Worm (Caenorhabditis elegans) whole organism, early embryonic: ENCODE data around the gene F47D12.6.
A peak's percentile ranks its signal among the peaks of the same experiment; 100 is the strongest.

Experiments
- F13C5.2 ChIP-seq: sonication (generic microtip); optimal IDR thresholded peaks from 2 replicates; lab custom pipeline; 2017; ENCODE audit warnings: mild to moderate bottlenecking, missing genetic modification characterization, inconsistent platforms, missing compliant biosample characterization
- ama-1 ChIP-seq: fragments of 150-350 bp; optimal IDR thresholded peaks from 2 replicates; lab custom pipeline; 2014
- ceh-13 ChIP-seq: fragments of 200-800 bp; sonication (Bioruptor generic); optimal IDR thresholded peaks from 2 replicates; lab custom pipeline; 2018; ENCODE audit warnings: mild to moderate bottlenecking, missing genetic modification characterization, missing compliant biosample characterization
- ets-7 ChIP-seq: sonication (generic microtip); optimal IDR thresholded peaks from 2 replicates; lab custom pipeline; 2016; ENCODE audit warnings: missing genotype, missing genetic modification characterization, missing compliant biosample characterization
- flt-1 ChIP-seq: fragments of 200-800 bp; sonication (Bioruptor generic); IDR thresholded peaks from 2 replicates; pipeline ENCODE4 v1.3.6; 2022; ENCODE audit warnings: missing genetic modification characterization, missing compliant biosample characterization
- hmbx-1 ChIP-seq: sonication (generic microtip); optimal IDR thresholded peaks from 2 replicates; lab custom pipeline; 2016; ENCODE audit warnings: mild to moderate bottlenecking, missing genetic modification characterization, missing compliant biosample characterization
- hmg-4 ChIP-seq: fragments of 200-800 bp; sonication (Bioruptor generic); optimal IDR thresholded peaks from 2 replicates; lab custom pipeline; 2018; ENCODE audit warnings: mild to moderate bottlenecking, missing genetic modification characterization, missing compliant biosample characterization
- hnd-1 ChIP-seq: sonication (generic microtip); optimal IDR thresholded peaks from 2 replicates; lab custom pipeline; 2016; ENCODE audit warnings: missing genetic modification characterization, missing compliant biosample characterization
- scrt-1 ChIP-seq: fragments of 200-800 bp; sonication (Bioruptor generic); IDR thresholded peaks from 2 replicates; pipeline ENCODE4 v1.3.6; 2022; ENCODE audit warnings: missing genetic modification characterization, missing compliant biosample characterization
- sea-1 ChIP-seq: fragments of 200-800 bp; sonication (Bioruptor generic); conservative IDR thresholded peaks from 2 replicates; pipeline ENCODE4 v1.3.6; 2022; ENCODE audit warnings: missing genetic modification characterization, missing compliant biosample characterization
- tbx-11 ChIP-seq: fragments of 200-800 bp; sonication (Bioruptor generic); IDR thresholded peaks from 2 replicates; pipeline ENCODE4 v1.3.6; 2022; ENCODE audit warnings: missing genetic modification characterization, missing compliant biosample characterization

DNA sequence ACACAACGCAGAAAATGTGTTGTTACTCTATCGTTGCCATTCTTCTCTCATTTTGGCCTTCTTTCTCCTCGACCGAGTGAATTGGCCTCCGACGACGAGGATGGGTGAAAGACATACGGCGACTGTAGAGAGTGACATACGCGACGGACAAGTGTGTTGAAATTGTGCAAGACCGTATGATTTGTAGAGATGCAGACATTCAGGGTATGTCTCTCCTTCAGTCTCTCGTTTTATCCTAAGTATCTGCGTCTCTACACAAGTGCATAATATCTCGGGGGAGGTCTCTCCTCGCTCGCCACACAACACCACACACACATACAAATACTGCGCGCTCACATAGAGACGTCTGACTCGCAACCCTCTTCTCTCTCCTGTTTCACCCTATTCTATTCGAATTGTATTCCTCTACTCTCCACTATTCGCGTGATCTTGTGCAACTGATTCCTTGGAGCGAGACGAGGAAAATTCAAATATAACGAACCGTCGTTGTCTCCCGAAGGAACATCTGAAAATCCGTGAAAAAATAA lies 7.0 kb downstream of the F47D12.6 start, which contains the start of gene hmg-1.2:
- TF ChIP-seq hmbx-1 (tag; lab: Kevin White, UChicago), result no peak
- no peak for TF ChIP-seq scrt-1
- TF ChIP-seq F13C5.2 (tag; lab: Kevin White, UChicago), result peak; percentile 24
- no peak for TF ChIP-seq ets-7 (tag; lab: Kevin White, UChicago)
- TF ChIP-seq ama-1 (lab: Kevin White, UChicago), result no peak
- TF ChIP-seq hmg-4, result peak; percentile 87
- TF ChIP-seq sea-1, result no peak
- TF ChIP-seq tbx-11 (GFP tag; lab: Robert Waterston, UW), result no peak
- no peak for TF ChIP-seq flt-1
- TF ChIP-seq ceh-13, result no peak
- no peak for TF ChIP-seq hnd-1 (tag; lab: Kevin White, UChicago)
